Worm (Caenorhabditis elegans) whole organism, late embryonic: ENCODE results near the gene tmem-135.

Experiments used
- C08G9.2 ChIP-seq: sonication (generic microtip); optimal IDR thresholded peaks from 2 replicates; lab custom pipeline; 2016; ENCODE audit warnings: mild to moderate bottlenecking, missing genetic modification characterization, moderate library complexity, missing compliant biosample characterization
- K02D7.2 ChIP-seq: sonication (generic microtip); optimal IDR thresholded peaks from 2 replicates; lab custom pipeline; 2017; ENCODE audit warnings: mild to moderate bottlenecking, missing genetic modification characterization, missing compliant biosample characterization
- K09A11.1 ChIP-seq: sonication (generic microtip); optimal IDR thresholded peaks from 2 replicates; lab custom pipeline; 2017; ENCODE audit warnings: antibody characterized with exemption, mild to moderate bottlenecking, missing genetic modification characterization, missing compliant biosample characterization; ENCODE audit not compliant: insufficient read depth
- T23F11.4 ChIP-seq: fragments of 200-800 bp; sonication (Bioruptor generic); optimal IDR thresholded peaks from 2 replicates; lab custom pipeline; 2018; ENCODE audit warnings: mild to moderate bottlenecking, missing genetic modification characterization, missing compliant biosample characterization
- ahr-1 ChIP-seq: sonication (generic microtip); optimal IDR thresholded peaks from 2 replicates; lab custom pipeline; 2016; ENCODE audit warnings: missing genetic modification characterization, missing compliant biosample characterization
- ama-1 ChIP-seq: fragments of 150-350 bp; optimal IDR thresholded peaks from 2 replicates; lab custom pipeline; 2014
- ceh-22 ChIP-seq: sonication (generic microtip); optimal IDR thresholded peaks from 2 replicates; lab custom pipeline; 2017; ENCODE audit warnings: missing biosample characterization, missing genetic modification characterization
- ceh-24 ChIP-seq: sonication (generic microtip); optimal IDR thresholded peaks from 2 replicates; lab custom pipeline; 2016; ENCODE audit warnings: mild to moderate bottlenecking, missing genetic modification characterization, missing compliant biosample characterization
- ceh-30 ChIP-seq: fragments of 150-350 bp; optimal IDR thresholded peaks from 2 replicates; lab custom pipeline; 2014; ENCODE audit warnings: missing biosample characterization, missing genetic modification characterization
- ceh-31 ChIP-seq: sonication (generic microtip); optimal IDR thresholded peaks from 2 replicates; lab custom pipeline; 2016; ENCODE audit warnings: missing genetic modification characterization, missing compliant biosample characterization
- ceh-48 ChIP-seq: sonication (generic microtip); optimal IDR thresholded peaks from 2 replicates; lab custom pipeline; 2016; ENCODE audit warnings: missing genetic modification characterization, inconsistent platforms, missing compliant biosample characterization
- ceh-9 ChIP-seq: sonication (generic microtip); optimal IDR thresholded peaks from 2 replicates; lab custom pipeline; 2016; ENCODE audit warnings: mild to moderate bottlenecking, missing genetic modification characterization, inconsistent platforms, missing compliant biosample characterization
- dve-1 ChIP-seq: sonication (generic microtip); optimal IDR thresholded peaks from 2 replicates; lab custom pipeline; 2017; ENCODE audit warnings: antibody characterized with exemption, mild to moderate bottlenecking, missing genetic modification characterization, missing compliant biosample characterization
- elt-2 ChIP-seq: sonication (generic microtip); optimal IDR thresholded peaks from 2 replicates; lab custom pipeline; 2016; ENCODE audit warnings: missing genetic modification reagents, missing genetic modification characterization, missing compliant biosample characterization
- elt-4 ChIP-seq: sonication (generic microtip); optimal IDR thresholded peaks from 2 replicates; lab custom pipeline; 2016; ENCODE audit warnings: missing genetic modification characterization, missing compliant biosample characterization
- ets-4 ChIP-seq: sonication (generic microtip); optimal IDR thresholded peaks from 2 replicates; lab custom pipeline; 2016; ENCODE audit warnings: missing genetic modification characterization, missing compliant biosample characterization
- fax-1 ChIP-seq: sonication (generic microtip); optimal IDR thresholded peaks from 2 replicates; lab custom pipeline; 2016; ENCODE audit warnings: missing genotype, missing genetic modification characterization, missing compliant biosample characterization
- fkh-6 ChIP-seq: sonication (generic microtip); optimal IDR thresholded peaks from 2 replicates; lab custom pipeline; 2016; ENCODE audit warnings: missing genetic modification characterization, missing compliant biosample characterization
- gmeb-2 ChIP-seq: sonication (generic microtip); optimal IDR thresholded peaks from 2 replicates; lab custom pipeline; 2016; ENCODE audit warnings: missing genetic modification characterization, inconsistent platforms, missing compliant biosample characterization
- hlh-6 ChIP-seq: sonication (generic microtip); optimal IDR thresholded peaks from 2 replicates; lab custom pipeline; 2016; ENCODE audit warnings: missing genotype, missing genetic modification characterization, missing compliant biosample characterization
- hlh-8 ChIP-seq: sonication (generic microtip); optimal IDR thresholded peaks from 2 replicates; lab custom pipeline; 2016; ENCODE audit warnings: missing genotype, missing genetic modification characterization, missing compliant biosample characterization
- lim-6 ChIP-seq: sonication (generic microtip); optimal IDR thresholded peaks from 2 replicates; lab custom pipeline; 2016; ENCODE audit warnings: missing genetic modification characterization, missing compliant biosample characterization
- mec-3 ChIP-seq: sonication (generic microtip); optimal IDR thresholded peaks from 2 replicates; lab custom pipeline; 2016; ENCODE audit warnings: borderline replicate concordance, missing genetic modification characterization, missing compliant biosample characterization
- nfya-1 ChIP-seq: sonication (generic microtip); optimal IDR thresholded peaks from 2 replicates; lab custom pipeline; 2017; ENCODE audit warnings: missing genetic modification characterization, mild to moderate bottlenecking, missing compliant biosample characterization, antibody characterized with exemption, moderate library complexity
- nhr-11 ChIP-seq: fragments of 150-350 bp; optimal IDR thresholded peaks from 2 replicates; lab custom pipeline; 2014; ENCODE audit warnings: missing biosample characterization, missing genetic modification characterization
- nhr-232 ChIP-seq: sonication (generic microtip); optimal IDR thresholded peaks from 2 replicates; lab custom pipeline; 2016; ENCODE audit warnings: missing genetic modification characterization, missing compliant biosample characterization
- npax-4 ChIP-seq: sonication (generic microtip); optimal IDR thresholded peaks from 2 replicates; lab custom pipeline; 2016; ENCODE audit warnings: missing genetic modification characterization, missing compliant biosample characterization
- odd-2 ChIP-seq: sonication (generic microtip); optimal IDR thresholded peaks from 2 replicates; lab custom pipeline; 2017; ENCODE audit warnings: antibody characterized with exemption, mild to moderate bottlenecking, missing genetic modification characterization, missing compliant biosample characterization
- pag-3 ChIP-seq: sonication (generic microtip); optimal IDR thresholded peaks from 2 replicates; lab custom pipeline; 2016; ENCODE audit warnings: missing compliant biosample characterization, missing genetic modification characterization, borderline replicate concordance
- pax-1 ChIP-seq: fragments of 150-350 bp; optimal IDR thresholded peaks from 2 replicates; lab custom pipeline; 2014; ENCODE audit warnings: missing biosample characterization, missing genetic modification characterization
- pha-2 ChIP-seq: sonication (generic microtip); optimal IDR thresholded peaks from 2 replicates; lab custom pipeline; 2017; ENCODE audit warnings: mild to moderate bottlenecking, missing genetic modification characterization, missing compliant biosample characterization
- pqm-1 ChIP-seq: sonication (generic microtip); optimal IDR thresholded peaks from 2 replicates; lab custom pipeline; 2016; ENCODE audit warnings: missing genetic modification characterization, missing compliant biosample characterization
- pros-1 ChIP-seq: fragments of 150-350 bp; optimal IDR thresholded peaks from 2 replicates; lab custom pipeline; 2014; ENCODE audit warnings: missing biosample characterization, missing genetic modification reagents, missing genetic modification characterization
- ref-2 ChIP-seq: sonication (generic microtip); optimal IDR thresholded peaks from 2 replicates; lab custom pipeline; 2016; ENCODE audit warnings: missing genetic modification characterization, missing compliant biosample characterization
- rnt-1 ChIP-seq: sonication (generic microtip); optimal IDR thresholded peaks from 2 replicates; lab custom pipeline; 2016; ENCODE audit warnings: missing genetic modification characterization, missing compliant biosample characterization
- sdc-2 ChIP-seq: sonication (generic microtip); optimal IDR thresholded peaks from 2 replicates; lab custom pipeline; 2016; ENCODE audit warnings: missing genotype, missing genetic modification characterization, missing compliant biosample characterization
- sox-2 ChIP-seq: fragments of 200-800 bp; sonication (Bioruptor generic); IDR thresholded peaks from 2 replicates; pipeline ENCODE4 v1.3.6; 2022; ENCODE audit warnings: missing genetic modification reagents, missing genetic modification characterization, missing compliant biosample characterization
- sox-4 ChIP-seq: sonication (generic microtip); optimal IDR thresholded peaks from 2 replicates; lab custom pipeline; 2017; ENCODE audit warnings: mild to moderate bottlenecking, missing genetic modification characterization, inconsistent platforms, missing compliant biosample characterization
- tbx-2 ChIP-seq: sonication (generic microtip); optimal IDR thresholded peaks from 2 replicates; lab custom pipeline; 2016; ENCODE audit warnings: missing genetic modification characterization, missing compliant biosample characterization
- tbx-7 ChIP-seq: sonication (generic microtip); optimal IDR thresholded peaks from 2 replicates; lab custom pipeline; 2016; ENCODE audit warnings: missing genotype, missing genetic modification characterization, missing compliant biosample characterization
- unc-42 ChIP-seq: sonication (generic microtip); optimal IDR thresholded peaks from 2 replicates; lab custom pipeline; 2016; ENCODE audit warnings: missing genotype, missing genetic modification characterization, missing compliant biosample characterization
- unc-55 ChIP-seq: sonication (generic microtip); optimal IDR thresholded peaks from 2 replicates; lab custom pipeline; 2017; ENCODE audit warnings: missing biosample characterization, missing genetic modification reagents, missing genetic modification characterization
- unc-86 ChIP-seq: sonication (generic microtip); optimal IDR thresholded peaks from 2 replicates; lab custom pipeline; 2016; ENCODE audit warnings: missing genetic modification characterization, missing compliant biosample characterization
- zip-5 ChIP-seq: sonication (generic microtip); optimal IDR thresholded peaks from 2 replicates; lab custom pipeline; 2016; ENCODE audit warnings: missing genetic modification characterization, missing compliant biosample characterization
- ztf-16 ChIP-seq: sonication (generic microtip); optimal IDR thresholded peaks from 2 replicates; lab custom pipeline; 2017; ENCODE audit warnings: missing genetic modification characterization, missing compliant biosample characterization

tmem-135 gene

DNA sequence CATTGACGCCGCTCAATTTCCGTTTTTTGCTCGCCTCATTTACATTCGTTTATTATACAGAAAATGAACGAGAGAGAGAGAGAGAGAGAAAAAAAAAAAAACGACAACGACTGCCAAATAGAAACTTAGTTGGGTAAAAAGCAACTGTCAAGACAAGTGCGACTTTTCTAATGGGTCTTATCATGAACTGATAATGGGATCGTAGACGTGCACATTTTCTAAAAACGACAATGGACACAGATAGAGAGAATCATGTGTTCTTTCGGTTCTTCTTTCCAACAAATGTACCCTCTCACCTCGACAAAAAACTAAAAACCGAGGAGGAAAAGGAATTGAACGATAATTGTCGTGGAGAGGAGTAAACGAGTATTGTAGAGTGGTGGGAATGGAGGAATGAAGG lies 26.6 kb downstream of the tmem-135 start:
- TF ChIP-seq elt-2 (tag; lab: Kevin White, UChicago) (peak; percentile 37), unc-42 (no peak), mec-3 (no peak), C08G9.2 (no peak), ceh-30 (tag; lab: Kevin White, UChicago) (no peak), rnt-1 (tag; lab: Kevin White, UChicago) (no peak), nhr-11 (tag; lab: Kevin White, UChicago) (no peak), dve-1 (tag; lab: Kevin White, UChicago) (no peak)

DNA sequence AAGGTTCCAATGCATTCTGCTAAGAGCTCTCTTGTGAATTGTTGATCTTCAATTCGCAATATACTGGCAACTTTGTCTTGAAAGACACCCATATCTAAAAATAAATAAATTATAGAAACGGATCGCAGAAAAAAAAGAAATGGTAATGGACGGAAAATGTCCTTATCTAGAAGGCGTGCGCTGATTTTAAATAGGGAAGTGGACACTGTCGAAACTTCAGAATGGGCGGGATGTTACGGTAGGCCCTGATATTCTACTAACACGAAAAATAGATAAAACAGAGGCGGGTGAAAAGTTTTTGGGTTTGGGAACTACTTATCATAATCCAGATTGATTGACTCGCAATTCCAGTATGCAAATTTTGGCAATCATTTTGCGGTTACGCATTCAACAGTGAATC lies 31.4 kb downstream of the tmem-135 start, which contains the start of gene aqp-8:
Gene aqp-8 (minus strand): TSS at position 101 of the 400 bp plus-strand sequence.
- no peak for TF ChIP-seq fax-1 (tag; lab: Kevin White, UChicago)
- TF ChIP-seq, all 69 proteins: peak for 0

DNA sequence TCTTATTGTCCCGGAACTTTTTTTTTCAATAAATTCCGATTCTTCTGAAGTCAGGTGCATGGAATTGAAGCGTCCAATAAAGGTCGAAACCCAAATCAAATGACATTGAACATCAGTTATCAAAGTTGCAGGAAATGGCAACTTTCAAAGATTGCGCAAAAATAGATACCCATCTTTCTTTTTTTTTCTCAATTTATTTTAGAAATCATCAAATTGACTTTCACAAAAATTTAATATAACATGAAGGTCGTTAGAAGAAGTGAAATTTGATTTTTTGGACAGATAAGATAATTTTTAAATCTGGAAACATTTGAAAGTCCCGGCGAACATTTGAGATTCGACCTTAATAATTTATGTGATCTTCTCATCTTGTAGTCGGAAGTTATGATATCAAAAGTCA lies 32.2 kb downstream of the tmem-135 start:
- TF ChIP-seq ceh-22 (tag; lab: Kevin White, UChicago) (no peak), unc-86 (tag; lab: Kevin White, UChicago) (no peak), npax-4 (no peak), ahr-1 (tag; lab: Kevin White, UChicago) (no peak), K02D7.2 (tag; lab: Kevin White, UChicago) (no peak), T23F11.4 (no peak), mec-3 (no peak), pqm-1 (tag; lab: Kevin White, UChicago) (no peak), rnt-1 (tag; lab: Kevin White, UChicago) (no peak), unc-55 (GFP tag; lab: Kevin White, UChicago) (no peak), ceh-24 (tag; lab: Kevin White, UChicago) (no peak), zip-5 (no peak), ets-4 (no peak)

DNA sequence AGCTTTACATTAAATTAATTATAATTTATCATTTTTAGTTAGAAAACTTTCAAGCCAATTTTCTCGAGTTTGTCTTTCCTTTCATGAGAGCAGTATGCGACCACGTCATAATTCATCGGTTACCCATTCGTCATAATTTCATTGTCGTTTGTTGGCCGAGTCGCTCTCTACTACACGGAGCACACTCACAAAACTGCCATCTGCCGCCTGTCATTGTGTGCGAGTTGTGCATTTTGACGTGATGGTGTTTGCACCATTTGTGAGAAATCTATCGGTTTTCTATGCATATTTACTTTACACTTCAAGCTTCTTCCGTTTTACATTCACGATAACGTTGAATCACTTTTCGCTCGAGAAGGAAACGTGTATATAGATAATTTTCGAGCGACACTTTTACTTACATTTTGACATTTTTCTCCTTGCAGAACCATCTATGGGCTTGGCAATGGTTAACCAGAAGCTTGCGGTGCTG lies 33.3 kb downstream of the tmem-135 start, which contains the start of gene dhhc-10:
Gene dhhc-10 (plus strand): TSS at position 422 of the 472 bp plus-strand sequence.
- TF ChIP-seq nfya-1 (tag; lab: Kevin White, UChicago) (peak; percentile 36), hlh-8 (no peak), ceh-31 (tag; lab: Kevin White, UChicago) (peak; percentile 0), mec-3 (no peak), elt-2 (tag; lab: Kevin White, UChicago) (peak; percentile 46), hlh-6 (tag; lab: Kevin White, UChicago) (no peak), pag-3 (no peak), tbx-2 (peak; percentile 45), pax-1 (no peak), pha-2 (peak; percentile 34), pros-1 (tag; lab: Kevin White, UChicago) (no peak), ceh-48 (tag; lab: Kevin White, UChicago) (peak; percentile 59), T23F11.4 (no peak), unc-42 (peak; percentile 84), ceh-30 (tag; lab: Kevin White, UChicago) (no peak), dve-1 (tag; lab: Kevin White, UChicago) (peak; percentile 40), nhr-232 (tag; lab: Kevin White, UChicago) (no peak), unc-55 (GFP tag; lab: Kevin White, UChicago) (peak; percentile 93), elt-4 (tag; lab: Kevin White, UChicago) (no peak)

DNA sequence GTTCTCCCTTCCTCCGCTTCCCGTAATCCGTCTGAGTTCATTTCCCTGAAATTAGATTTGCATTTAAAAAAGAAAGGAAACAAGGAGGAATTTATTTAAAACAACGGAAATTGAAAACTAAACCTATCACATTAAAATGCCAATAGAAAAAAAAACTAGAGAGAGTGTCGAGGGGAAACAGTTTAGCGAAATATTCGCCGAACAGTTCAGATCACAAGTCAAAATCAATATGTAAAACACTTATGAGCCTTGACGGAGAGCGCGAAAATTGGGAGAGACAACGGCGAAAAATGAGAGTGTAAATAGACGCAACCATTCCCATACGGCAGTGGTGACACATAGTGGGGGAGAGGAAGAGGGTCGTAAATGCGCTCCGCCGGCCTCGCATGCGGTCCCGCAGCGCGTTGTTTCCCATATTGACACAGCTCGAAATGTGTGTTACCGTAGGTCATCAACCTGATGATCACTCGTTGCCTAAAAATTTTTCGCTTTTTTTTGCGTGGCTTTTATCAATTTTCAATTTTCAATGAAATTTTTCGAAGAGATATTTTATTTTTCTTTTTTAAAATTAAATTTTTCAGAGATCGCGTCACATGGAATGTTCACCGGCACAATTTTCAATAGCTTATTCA lies 38.3 kb downstream of the tmem-135 start, which contains the start of the genes dnj-14 and glit-1:
Gene dnj-14 (minus strand): TSS at position 51 of the 632 bp plus-strand sequence.
Gene glit-1 (plus strand): TSS at position 582 of the 632 bp plus-strand sequence.
- TF ChIP-seq K02D7.2 (tag; lab: Kevin White, UChicago) (no peak), gmeb-2 (tag; lab: Kevin White, UChicago) (peak; percentile 27), sdc-2 (peak; percentile 78), elt-4 (tag; lab: Kevin White, UChicago) (no peak), ama-1 (lab: Kevin White, UChicago) (no peak), fax-1 (tag; lab: Kevin White, UChicago) (no peak), zip-5 (no peak), tbx-7 (tag; lab: Kevin White, UChicago) (no peak), elt-2 (tag; lab: Kevin White, UChicago) (peak; percentile 68), ceh-9 (tag; lab: Kevin White, UChicago) (no peak), K09A11.1 (tag; lab: Kevin White, UChicago) (peak; percentile 16), ref-2 (tag; lab: Kevin White, UChicago) (peak; percentile 87), ztf-16 (tag; lab: Kevin White, UChicago) (no peak), tbx-2 (peak; percentile 91), fkh-6 (tag; lab: Kevin White, UChicago) (peak; percentile 23), lim-6 (peak; percentile 6), C08G9.2 (peak; percentile 26), sox-2 (GFP tag; lab: Robert Waterston, UW) (no peak), odd-2 (tag; lab: Kevin White, UChicago) (no peak), sox-4 (no peak), ceh-30 (tag; lab: Kevin White, UChicago) (no peak)
